Worm (Caenorhabditis elegans): Measurements from ENCODE around the gene R13A1.10.

- TF ChIP-seq ama-1 (optimal IDR thresholded peaks at IDR 0.05) (no peak), aha-1 (tag) (no peak), ceh-28 (tag; optimal IDR thresholded peaks at IDR 0.05) (no peak), nhr-11 (tag; optimal IDR thresholded peaks at IDR 0.05) (no peak), fkh-10 (GFP tag; optimal IDR thresholded peaks at IDR 0.05) (no peak), daf-19 (GFP tag; conservative IDR thresholded peaks at IDR 0.05) (no peak), nhr-102 (tag; optimal IDR thresholded peaks at IDR 0.05) (no peak), dve-1 (tag; optimal IDR thresholded peaks at IDR 0.05; ENCODE audit: insufficient read depth) (no peak)
These were observed 42.4 kb downstream of the R13A1.10 start, which contains the start of gene clec-179 for ce11 chrIV:7184597-7184996.
